Fruit fly (Drosophila melanogaster): ENCODE measurements around the gene CG8004.

Gene CG8004

DNA sequence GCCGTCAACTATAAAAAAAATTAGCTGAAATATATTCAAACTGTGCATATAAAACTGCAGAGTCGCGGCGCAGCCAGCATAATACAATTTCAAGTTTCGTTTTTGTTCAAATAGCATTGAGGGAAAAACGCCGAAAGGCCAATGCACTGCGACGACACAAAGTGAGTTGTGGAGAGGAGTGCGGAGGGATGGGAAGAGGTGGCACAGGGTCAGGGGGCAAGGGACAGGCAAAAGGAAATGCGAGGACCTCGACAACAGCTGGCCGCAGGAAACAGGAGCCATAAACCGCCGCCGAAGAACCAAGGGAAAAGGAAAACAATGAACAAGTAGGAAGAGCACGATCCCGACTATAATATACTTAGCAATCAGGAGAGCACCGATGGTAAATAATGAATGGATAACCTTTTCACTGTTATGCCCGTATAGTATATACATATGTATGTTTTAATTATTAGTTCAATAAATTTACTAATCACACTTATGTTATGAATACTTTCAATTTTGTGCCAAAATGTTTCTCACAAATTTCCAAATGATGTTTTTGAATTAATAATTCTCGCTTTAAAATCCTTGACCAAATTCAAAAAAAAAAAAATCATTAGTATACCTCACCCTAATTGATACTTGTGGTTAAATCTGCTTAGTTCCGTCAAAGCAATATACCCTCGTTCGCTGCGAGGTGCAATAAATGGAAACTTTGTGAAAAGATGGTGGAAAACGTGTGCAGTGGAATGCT, 29.6 kb downstream of the CG8004 start (continued):
- TF ChIP-seq CG7745 (tag; optimal IDR thresholded peaks at IDR 0.05) (no peak), Nf-YA (GFP tag; IDR thresholded peaks at IDR 0.05) (no peak), Side (GFP tag; optimal IDR thresholded peaks at IDR 0.05) (no peak), p53 (GFP tag; optimal IDR thresholded peaks at IDR 0.05) (no peak), Ssrp (tag; optimal IDR thresholded peaks at IDR 0.05) (peak; percentile 55), phol (tag; optimal IDR thresholded peaks at IDR 0.05) (peak; percentile 77), lab (GFP tag; optimal IDR thresholded peaks at IDR 0.05) (no peak), sens (GFP tag) (peak; percentile 90), chif (GFP tag; optimal IDR thresholded peaks at IDR 0.05) (peak in 1 of 2 experiments; percentile 19), dysf (GFP tag; IDR thresholded peaks at IDR 0.05) (no peak), trem (tag; optimal IDR thresholded peaks at IDR 0.05) (no peak), CG2875 (GFP tag; optimal IDR thresholded peaks at IDR 0.05) (peak; percentile 45), corto (GFP tag; optimal IDR thresholded peaks at IDR 0.05) (no peak), shn (GFP tag; optimal IDR thresholded peaks at IDR 0.05) (no peak), kah (GFP tag; optimal IDR thresholded peaks at IDR 0.05) (no peak), Ptx1 (GFP tag; IDR thresholded peaks at IDR 0.05) (no peak), CG32767 (GFP tag; IDR thresholded peaks at IDR 0.05) (no peak), zen (tag; optimal IDR thresholded peaks at IDR 0.05) (peak; percentile 60), scrt (GFP tag; optimal IDR thresholded peaks at IDR 0.05) (no peak), CG13775 (GFP tag; optimal IDR thresholded peaks at IDR 0.05) (peak; percentile 52), wor (GFP tag; IDR thresholded peaks at IDR 0.05) (no peak), lola (GFP tag; optimal IDR thresholded peaks at IDR 0.05) (peak in 1 of 3 experiments; percentile 74), CG13424 (tag; optimal IDR thresholded peaks at IDR 0.05) (no peak), CG7839 (tag; optimal IDR thresholded peaks at IDR 0.05) (peak; percentile 48), vfl (GFP tag; optimal IDR thresholded peaks at IDR 0.05) (no peak), CG4617 (GFP tag; optimal IDR thresholded peaks at IDR 0.05; ENCODE audit: borderline replicate concordance) (no peak), ranshi (GFP tag; IDR thresholded peaks at IDR 0.05) (no peak), CG7928 (GFP tag; optimal IDR thresholded peaks at IDR 0.05) (no peak), CG16815 (GFP tag; optimal IDR thresholded peaks at IDR 0.05) (peak; percentile 44), CG15269 (tag; optimal IDR thresholded peaks at IDR 0.05) (no peak), CG10209 (GFP tag; optimal IDR thresholded peaks at IDR 0.05) (peak; percentile 45), yki (optimal IDR thresholded peaks at IDR 0.05) (no peak), fd102C (GFP tag; optimal IDR thresholded peaks at IDR 0.05) (peak; percentile 49), CG2202 (tag; optimal IDR thresholded peaks at IDR 0.05) (peak; percentile 15), eyg (GFP tag; optimal IDR thresholded peaks at IDR 0.05) (no peak), croc (GFP tag; conservative IDR thresholded peaks at IDR 0.05) (peak; percentile 21; the same call in 1 of the 3 replicates), cad (GFP tag; optimal IDR thresholded peaks at IDR 0.05) (peak; percentile 70), Ravus (GFP tag; IDR thresholded peaks at IDR 0.05) (no peak), cg (GFP tag; optimal IDR thresholded peaks at IDR 0.05) (no peak), CG2199 (GFP tag; IDR thresholded peaks at IDR 0.05) (peak; percentile 65; the same call in 1 of the 3 replicates), CG12744 (GFP tag; optimal IDR thresholded peaks at IDR 0.05) (no peak), row (GFP tag; IDR thresholded peaks at IDR 0.05) (peak; percentile 55), CG12071 (GFP tag; optimal IDR thresholded peaks at IDR 0.05) (no peak), eve (GFP tag; optimal IDR thresholded peaks at IDR 0.05) (peak; percentile 21 to 82), CG8478 (optimal IDR thresholded peaks at IDR 0.05) (no peak), her (GFP tag; optimal IDR thresholded peaks at IDR 0.05) (no peak), Bteb2 (GFP tag; optimal IDR thresholded peaks at IDR 0.05) (no peak), CG11723 (GFP tag; optimal IDR thresholded peaks at IDR 0.05) (no peak), Asciz (GFP tag; optimal IDR thresholded peaks at IDR 0.05) (peak; percentile 44), ken (GFP tag; IDR thresholded peaks at IDR 0.05) (no peak)
